Fruit fly (Drosophila melanogaster) whole organism, embryonic: ENCODE data around the gene dbr.

ENCODE experiments used
- B-H2 ChIP-seq: fragments of 200-800 bp; sonication (Bioruptor generic); optimal IDR thresholded peaks from 2 replicates; lab custom pipeline; 2018; ENCODE audit warnings: missing biosample characterization, mild to moderate bottlenecking, missing genetic modification characterization
- BEAF-32 ChIP-seq: fragments of 200-800 bp; sonication (Bioruptor generic); optimal IDR thresholded peaks from 3 replicates; lab custom pipeline; 2017; ENCODE audit warnings: missing biosample characterization, missing genetic modification characterization, mild to moderate bottlenecking, moderate library complexity, missing genetic modification reagents
- C15 ChIP-seq: fragments of 200-800 bp; sonication (Bioruptor generic); IDR thresholded peaks from 3 replicates; pipeline ENCODE4 v1.3.6; 2022; ENCODE audit warnings: missing biosample characterization, missing genetic modification characterization
- CG10147 ChIP-seq: fragments of 200-800 bp; sonication (Bioruptor generic); optimal IDR thresholded peaks from 2 replicates; lab custom pipeline; 2019; ENCODE audit warnings: missing biosample characterization, mild to moderate bottlenecking, missing genetic modification characterization, moderate library complexity
- CG11085 ChIP-seq: fragments of 200-800 bp; sonication (Bioruptor generic); IDR thresholded peaks from 2 replicates; pipeline ENCODE4 v1.3.6; 2022; ENCODE audit warnings: missing biosample characterization, missing genetic modification characterization
- CG11504 ChIP-seq: fragments of 200-800 bp; sonication (Bioruptor generic); optimal IDR thresholded peaks from 3 replicates; lab custom pipeline; 2019; ENCODE audit warnings: missing biosample characterization, mild to moderate bottlenecking, missing genetic modification characterization, moderate library complexity
- CG13894 ChIP-seq: fragments of 200-800 bp; sonication (Bioruptor generic); optimal IDR thresholded peaks from 3 replicates; lab custom pipeline; 2018; ENCODE audit warnings: missing biosample characterization, mild to moderate bottlenecking, missing genetic modification characterization, moderate library complexity
- CG15601 ChIP-seq: fragments of 200-800 bp; sonication (Bioruptor generic); optimal IDR thresholded peaks from 3 replicates; lab custom pipeline; 2019; ENCODE audit warnings: missing biosample characterization, mild to moderate bottlenecking, missing genetic modification characterization, moderate library complexity
- CG1602 ChIP-seq: fragments of 200-800 bp; sonication (Bioruptor generic); optimal IDR thresholded peaks from 3 replicates; lab custom pipeline; 2016; ENCODE audit warnings: missing biosample characterization, missing genetic modification characterization
- CG16815 ChIP-seq: fragments of 200-800 bp; sonication (Bioruptor generic); optimal IDR thresholded peaks from 3 replicates; lab custom pipeline; 2017; ENCODE audit warnings: missing biosample characterization, mild to moderate bottlenecking, missing genetic modification characterization
- CG2120 ChIP-seq: fragments of 200-800 bp; sonication (Bioruptor generic); optimal IDR thresholded peaks from 3 replicates; lab custom pipeline; 2016; ENCODE audit warnings: missing biosample characterization, missing genetic modification characterization
- CG2199 ChIP-seq: fragments of 200-800 bp; sonication (Bioruptor generic); IDR thresholded peaks from 3 replicates; pipeline ENCODE4 v1.3.6; 2022; ENCODE audit warnings: missing biosample characterization, missing genetic modification characterization
- CG32767 ChIP-seq: fragments of 200-800 bp; sonication (Bioruptor generic); IDR thresholded peaks from 2 replicates; pipeline ENCODE4 v1.3.6; 2022; ENCODE audit warnings: missing biosample characterization, missing genetic modification characterization
- CG3995 ChIP-seq: fragments of 200-800 bp; sonication (Bioruptor generic); optimal IDR thresholded peaks from 3 replicates; lab custom pipeline; 2016; ENCODE audit warnings: missing biosample characterization, missing genetic modification characterization
- CG6272 ChIP-seq: fragments of 200-800 bp; sonication (Bioruptor generic); IDR thresholded peaks from 2 replicates; pipeline ENCODE4 v1.3.6; 2022; ENCODE audit warnings: missing biosample characterization, missing genetic modification characterization
- CG6813 ChIP-seq: fragments of 200-800 bp; sonication (Bioruptor generic); optimal IDR thresholded peaks from 2 replicates; lab custom pipeline; 2017; ENCODE audit warnings: missing biosample characterization, missing genetic modification characterization, mild to moderate bottlenecking, moderate library complexity, missing genetic modification reagents
- Dip2 ChIP-seq: fragments of 200-800 bp; sonication (Bioruptor generic); IDR thresholded peaks from 2 replicates; pipeline ENCODE4 v1.3.6; 2022; ENCODE audit warnings: missing biosample characterization, missing genetic modification characterization
- Doc2 ChIP-seq: fragments of 200-800 bp; sonication (Bioruptor generic); IDR thresholded peaks from 2 replicates; pipeline ENCODE4 v1.3.6; 2022; ENCODE audit warnings: missing biosample characterization, missing genetic modification characterization
- Drgx ChIP-seq: fragments of 200-800 bp; sonication (Bioruptor generic); IDR thresholded peaks from 2 replicates; pipeline ENCODE4 v1.3.6; 2022; ENCODE audit warnings: missing biosample characterization, missing genetic modification characterization
- Eip74EF ChIP-seq, 2 experiments: fragments of 200-800 bp in 1 of 2; fragments of >200 bp in 1 of 2; sonication (Bioruptor generic) in 1 of 2; optimal IDR thresholded peaks; 2 replicates each; lab custom pipeline; 2017 to 2019; ENCODE audit warnings: missing biosample characterization in 2 of 2, missing genetic modification characterization in 2 of 2, mild to moderate bottlenecking in 1 of 2, moderate library complexity in 1 of 2
- Gug ChIP-seq: fragments of 200-800 bp; sonication (Bioruptor generic); IDR thresholded peaks from 4 replicates; pipeline ENCODE4 v1.3.6; 2022; ENCODE audit warnings: missing biosample characterization, missing genetic modification characterization
- Hey ChIP-seq: fragments of 200-800 bp; sonication (Bioruptor generic); optimal IDR thresholded peaks from 3 replicates; lab custom pipeline; 2018; ENCODE audit warnings: missing biosample characterization, mild to moderate bottlenecking, missing genetic modification characterization
- MBD-R2 ChIP-seq: fragments of 200-800 bp; sonication (Bioruptor generic); IDR thresholded peaks from 2 replicates; pipeline ENCODE4 v1.3.6; 2022; ENCODE audit warnings: missing biosample characterization, missing genetic modification characterization
- Mad ChIP-seq: fragments of 200-800 bp; sonication (Bioruptor generic); optimal IDR thresholded peaks from 2 replicates; lab custom pipeline; 2016; ENCODE audit warnings: missing biosample characterization, missing genetic modification characterization
- NFAT ChIP-seq: fragments of 200-800 bp; sonication (Bioruptor generic); IDR thresholded peaks from 2 replicates; pipeline ENCODE4 v1.3.6; 2022; ENCODE audit warnings: missing biosample characterization, missing genetic modification characterization
- Sry-δ ChIP-seq: fragments of 200-800 bp; sonication (Bioruptor generic); optimal IDR thresholded peaks from 2 replicates; lab custom pipeline; 2016; ENCODE audit warnings: missing biosample characterization, missing genetic modification characterization
- TFAM ChIP-seq: fragments of 200-800 bp; sonication (Bioruptor generic); optimal IDR thresholded peaks from 2 replicates; lab custom pipeline; 2017; ENCODE audit warnings: missing biosample characterization, missing genetic modification characterization, inconsistent platforms
- bowl ChIP-seq: fragments of 200-800 bp; sonication (Bioruptor generic); IDR thresholded peaks from 2 replicates; pipeline ENCODE4 v1.3.6; 2022; ENCODE audit warnings: missing biosample characterization, missing genetic modification characterization
- caup ChIP-seq: fragments of 200-800 bp; sonication (Bioruptor generic); optimal IDR thresholded peaks from 3 replicates; lab custom pipeline; 2017; ENCODE audit warnings: missing biosample characterization, mild to moderate bottlenecking, missing genetic modification characterization, moderate library complexity; ENCODE audit not compliant: severe bottlenecking
- chif ChIP-seq, 2 experiments: fragments of 200-800 bp; sonication (Bioruptor generic); optimal IDR thresholded peaks; 3 replicates each; lab custom pipeline; 2016; ENCODE audit warnings: missing biosample characterization in 2 of 2, missing genetic modification characterization in 2 of 2
- corto ChIP-seq: fragments of 200-800 bp; sonication (Bioruptor generic); optimal IDR thresholded peaks from 2 replicates; lab custom pipeline; 2016; ENCODE audit warnings: missing biosample characterization, mild to moderate bottlenecking, missing genetic modification characterization, moderate library complexity
- crol ChIP-seq: fragments of 200-800 bp; sonication (Bioruptor generic); IDR thresholded peaks from 2 replicates; pipeline ENCODE4 v1.3.6; 2022; ENCODE audit warnings: missing biosample characterization, missing genetic modification characterization
- dpn ChIP-seq, 2 experiments: fragments of 200-800 bp; sonication (Bioruptor generic); optimal IDR thresholded peaks; 3 replicates each; lab custom pipeline; 2016; ENCODE audit warnings: missing biosample characterization in 2 of 2, missing genetic modification characterization in 2 of 2
- ems ChIP-seq: fragments of 200-800 bp; sonication (Bioruptor generic); optimal IDR thresholded peaks from 3 replicates; lab custom pipeline; 2016; ENCODE audit warnings: missing biosample characterization, missing genetic modification characterization
- fd3F ChIP-seq: fragments of 200-800 bp; sonication (Bioruptor generic); optimal IDR thresholded peaks from 2 replicates; lab custom pipeline; 2018; ENCODE audit warnings: missing biosample characterization, mild to moderate bottlenecking, missing genetic modification characterization, moderate library complexity
- fu2 ChIP-seq: fragments of 200-800 bp; sonication (Bioruptor generic); optimal IDR thresholded peaks from 2 replicates; lab custom pipeline; 2016; ENCODE audit warnings: missing biosample characterization, missing genetic modification characterization
- gem ChIP-seq: fragments of 200-800 bp; sonication (Bioruptor generic); optimal IDR thresholded peaks from 2 replicates; lab custom pipeline; 2019; ENCODE audit warnings: missing biosample characterization, mild to moderate bottlenecking, missing genetic modification characterization, moderate library complexity
- grn ChIP-seq: fragments of 200-800 bp; sonication (Bioruptor generic); optimal IDR thresholded peaks from 3 replicates; lab custom pipeline; 2017; ENCODE audit warnings: missing biosample characterization, missing genetic modification characterization
- her ChIP-seq: fragments of 200-800 bp; sonication (Bioruptor generic); optimal IDR thresholded peaks from 2 replicates; lab custom pipeline; 2016; ENCODE audit warnings: missing biosample characterization, missing genetic modification characterization
- lbe ChIP-seq: fragments of 200-800 bp; sonication (Bioruptor generic); optimal IDR thresholded peaks from 2 replicates; lab custom pipeline; 2016; ENCODE audit warnings: missing biosample characterization, mild to moderate bottlenecking, missing genetic modification characterization
- maf-S ChIP-seq: fragments of 200-800 bp; sonication (Bioruptor generic); optimal IDR thresholded peaks from 2 replicates; lab custom pipeline; 2016; ENCODE audit warnings: missing biosample characterization, missing genetic modification characterization
- pan ChIP-seq, 4 experiments: fragments of >200 bp in 3 of 4; fragments of 200-800 bp in 1 of 4; sonication (Bioruptor generic) in 1 of 4; optimal IDR thresholded peaks in 3 of 4; IDR thresholded peaks in 1 of 4; 2 replicates each; pipeline versions ENCODE4 v1.3.6 to Lab custom; 2017 to 2022; ENCODE audit warnings: missing biosample characterization in 2 of 4, missing genetic modification characterization in 2 of 4, mixed read lengths in 1 of 4
- pros ChIP-seq: fragments of 200-800 bp; sonication (Bioruptor generic); optimal IDR thresholded peaks from 3 replicates; lab custom pipeline; 2019; ENCODE audit warnings: missing biosample characterization, mild to moderate bottlenecking, missing genetic modification characterization, moderate library complexity
- row ChIP-seq: fragments of 200-800 bp; sonication (Bioruptor generic); IDR thresholded peaks from 3 replicates; pipeline ENCODE4 v1.3.6; 2022; ENCODE audit warnings: missing biosample characterization, missing genetic modification characterization
- sens ChIP-seq: fragments of 200-800 bp; sonication (Bioruptor generic); peaks from one replicate; lab custom pipeline; 2016; ENCODE audit warnings: missing biosample characterization, missing genetic modification characterization
- sqz ChIP-seq: fragments of 200-800 bp; sonication (Bioruptor generic); optimal IDR thresholded peaks from 3 replicates; lab custom pipeline; 2018; ENCODE audit warnings: missing biosample characterization, mild to moderate bottlenecking, missing genetic modification characterization
- sug ChIP-seq: fragments of 200-800 bp; optimal IDR thresholded peaks from 2 replicates; lab custom pipeline; 2019; ENCODE audit warnings: missing biosample characterization, mild to moderate bottlenecking, missing genetic modification characterization, moderate library complexity
- twi ChIP-seq: fragments of 200-800 bp; optimal IDR thresholded peaks from 2 replicates; lab custom pipeline; 2019; ENCODE audit warnings: missing biosample characterization, mild to moderate bottlenecking, missing genetic modification characterization, moderate library complexity

The dbr gene

dm6 chr2L:71869-72751 is 5.8 kb downstream of the dbr start:
- peak; percentile 30 for TF ChIP-seq lbe
- TF ChIP-seq Gug (GFP tag; lab: Robert Waterston, UW), result no peak
- TF ChIP-seq CG32767 (GFP tag; lab: Robert Waterston, UW), result peak; percentile 40; the same call in 1 of the 2 replicates
- TF ChIP-seq CG13894, result peak; percentile 19
- no peak for TF ChIP-seq dpn (GFP tag; optimal IDR thresholded peaks at IDR 0.05; lab: Kevin White, UChicago)
- TF ChIP-seq CG11504 (tag; lab: Kevin White, UChicago), result peak; percentile 20
- TF ChIP-seq corto (GFP tag; lab: Kevin White, UChicago), result no peak
- TF ChIP-seq fd3F (GFP tag; lab: Kevin White, UChicago), result peak; percentile 8
- peak; percentile 33 for TF ChIP-seq CG2120 (GFP tag; lab: Kevin White, UChicago)
- TF ChIP-seq sqz (GFP tag; lab: Kevin White, UChicago), result peak; percentile 23
- TF ChIP-seq Dip2 (GFP tag; lab: Robert Waterston, UW), result peak; percentile 86; the same call in 1 of the 2 replicates
- no peak for TF ChIP-seq Eip74EF (GFP tag; optimal IDR thresholded peaks at IDR 0.05; lab: Kevin White, UChicago)
- TF ChIP-seq bowl (GFP tag; lab: Robert Waterston, UW), result no peak
- no peak for TF ChIP-seq CG2199 (GFP tag; lab: Robert Waterston, UW)
- no peak for TF ChIP-seq ems (GFP tag; lab: Kevin White, UChicago)
- TF ChIP-seq CG15601 (tag; lab: Kevin White, UChicago), result no peak
- TF ChIP-seq CG1602 (GFP tag; lab: Kevin White, UChicago), result no peak
- no peak for TF ChIP-seq grn (GFP tag; lab: Kevin White, UChicago)
- TF ChIP-seq twi (tag; lab: Kevin White, UChicago), result no peak
- TF ChIP-seq crol (GFP tag; lab: Robert Waterston, UW), result no peak
- no peak for TF ChIP-seq pan (optimal IDR thresholded peaks at IDR 0.05; lab: Kevin White, UChicago)
- peak in 1 of 2 experiments; percentile 41 for TF ChIP-seq pan (GFP tag; optimal IDR thresholded peaks at IDR 0.05 in 1 of 2, IDR thresholded peaks at IDR 0.05 in 1 of 2)
- TF ChIP-seq CG6813 (GFP tag; lab: Kevin White, UChicago), result no peak
- TF ChIP-seq CG10147 (GFP tag; lab: Kevin White, UChicago), result no peak
- TF ChIP-seq NFAT (GFP tag; lab: Robert Waterston, UW), result no peak
- TF ChIP-seq sens (GFP tag; lab: Kevin White, UChicago), result peak; percentile 58
- TF ChIP-seq BEAF-32 (GFP tag; lab: Kevin White, UChicago), result peak; percentile 54
- TF ChIP-seq MBD-R2 (GFP tag; lab: Robert Waterston, UW), result no peak; the same call in 1 of the 2 replicates
- TF ChIP-seq pros (GFP tag; lab: Kevin White, UChicago), result peak; percentile 56
- TF ChIP-seq Doc2 (GFP tag; lab: Robert Waterston, UW), result no peak
- no peak for TF ChIP-seq CG11085 (GFP tag; lab: Robert Waterston, UW)
- no peak for TF ChIP-seq her (GFP tag; lab: Kevin White, UChicago)
- no peak for TF ChIP-seq fu2 (GFP tag; lab: Kevin White, UChicago)
- TF ChIP-seq maf-S, result no peak
- no peak for TF ChIP-seq chif (GFP tag; optimal IDR thresholded peaks at IDR 0.05; lab: Kevin White, UChicago)
- peak; percentile 51 for TF ChIP-seq Sry-δ (GFP tag; lab: Kevin White, UChicago)
- peak; percentile 24 for TF ChIP-seq sug (tag; lab: Kevin White, UChicago)
- TF ChIP-seq TFAM (GFP tag; lab: Kevin White, UChicago), result no peak
- TF ChIP-seq Drgx (GFP tag; lab: Robert Waterston, UW), result no peak
- no peak for TF ChIP-seq B-H2
- TF ChIP-seq C15 (GFP tag; lab: Robert Waterston, UW), result no peak
- peak; percentile 3 for TF ChIP-seq gem (tag; lab: Kevin White, UChicago)
- TF ChIP-seq Hey (tag; lab: Kevin White, UChicago), result no peak
- peak; percentile 9 for TF ChIP-seq caup (GFP tag; lab: Kevin White, UChicago)
- TF ChIP-seq CG16815 (GFP tag; lab: Kevin White, UChicago), result no peak
- no peak for TF ChIP-seq Mad (GFP tag; lab: Kevin White, UChicago)
- peak; percentile 2 for TF ChIP-seq CG3995 (GFP tag; lab: Kevin White, UChicago)
- no peak for TF ChIP-seq CG6272 (GFP tag; lab: Robert Waterston, UW)
- peak; percentile 58; the same call in 2 of the 3 replicates for TF ChIP-seq row (GFP tag; lab: Robert Waterston, UW)
